Worm (Caenorhabditis elegans): ENCODE measurements around the gene srt-43.

ce11 chrV:12815386-12815785 lies 46.3 kb downstream of the srt-43 start:
- TF ChIP-seq W03F9.2 (tag; optimal IDR thresholded peaks at IDR 0.05) = no peak
- TF ChIP-seq dao-5 (tag; optimal IDR thresholded peaks at IDR 0.05) = no peak
